Fruit fly (Drosophila melanogaster): ENCODE data around the gene Mvb12.

- TF ChIP-seq CG8301 (tag; optimal IDR thresholded peaks at IDR 0.05) (no peak), CG15710 (tag; optimal IDR thresholded peaks at IDR 0.05) (no peak), Pif1A (GFP tag; optimal IDR thresholded peaks at IDR 0.05) (no peak), CG9948 (tag; optimal IDR thresholded peaks at IDR 0.05) (no peak), CG12605 (GFP tag; IDR thresholded peaks at IDR 0.05) (no peak), CG32121 (GFP tag; IDR thresholded peaks at IDR 0.05) (0 out of 2 replicates have a peak, but pooled peaks have one; percentile 24)
Observed at dm6 chrX:18084614-18085469, 16.3 kb downstream of the Mvb12 start.

Measured in whole organism, pupa.